Fruit fly (Drosophila melanogaster) whole organism, adult: ENCODE results near the gene armi.

Source experiments
- CG11617 ChIP-seq: fragments of 200-800 bp; sonication (Bioruptor generic); optimal IDR thresholded peaks from 2 replicates; lab custom pipeline; 2017; ENCODE audit warnings: mild to moderate bottlenecking, missing biosample characterization, missing genetic modification reagents, missing genetic modification characterization
- CG1620 ChIP-seq: fragments of 200-800 bp; sonication (Bioruptor generic); optimal IDR thresholded peaks from 2 replicates; lab custom pipeline; 2016; ENCODE audit warnings: missing biosample characterization, missing genetic modification characterization
- bab1 ChIP-seq: fragments of 200-800 bp; sonication (Bioruptor generic); optimal IDR thresholded peaks from 3 replicates; lab custom pipeline; 2019; ENCODE audit warnings: missing biosample characterization, mild to moderate bottlenecking, missing genetic modification characterization, moderate library complexity
- tj ChIP-seq: fragments of 200-800 bp; sonication (Bioruptor generic); optimal IDR thresholded peaks from 3 replicates; lab custom pipeline; 2017; ENCODE audit warnings: missing biosample characterization, mild to moderate bottlenecking, missing genetic modification characterization, moderate library complexity

- TF ChIP-seq CG1620: no peak
- no peak for TF ChIP-seq tj (GFP tag; lab: Kevin White, UChicago)
- no peak for TF ChIP-seq bab1
- no peak for TF ChIP-seq CG11617 (GFP tag; lab: Kevin White, UChicago)
Observed at dm6 chr3L:3479551-3479950, 18.4 kb downstream of the armi start.
